Worm (Caenorhabditis elegans) whole organism, L1 larva: Measurements from ENCODE around the gene Y45F10C.1.
A peak's percentile ranks its signal among the peaks of the same experiment; 100 is the strongest.

Experiments used
- C16A3.4 ChIP-seq: fragments of 150-350 bp; optimal IDR thresholded peaks from 2 replicates; lab custom pipeline; 2014; ENCODE audit warnings: missing biosample characterization, missing genetic modification characterization
- C34B4.2 ChIP-seq: sonication (generic microtip); optimal IDR thresholded peaks from 2 replicates; lab custom pipeline; 2017; ENCODE audit warnings: mild to moderate bottlenecking, missing genetic modification characterization, missing compliant biosample characterization
- F16B12.6 ChIP-seq: fragments of 150-350 bp; optimal IDR thresholded peaks from 2 replicates; lab custom pipeline; 2014; ENCODE audit warnings: missing biosample characterization, missing genetic modification characterization
- Y116A8C.19 ChIP-seq: sonication (generic microtip); optimal IDR thresholded peaks from 2 replicates; lab custom pipeline; 2016; ENCODE audit warnings: missing compliant biosample characterization, missing genetic modification characterization, borderline replicate concordance
- alr-1 ChIP-seq: fragments of 200-800 bp; sonication (Bioruptor generic); optimal IDR thresholded peaks from 2 replicates; lab custom pipeline; 2018; ENCODE audit warnings: borderline replicate concordance, mild to moderate bottlenecking, missing genetic modification characterization, missing compliant biosample characterization
- ama-1 ChIP-seq: fragments of 150-350 bp; optimal IDR thresholded peaks from 2 replicates; lab custom pipeline; 2014
- blmp-1 ChIP-seq: fragments of 150-350 bp; optimal IDR thresholded peaks from 2 replicates; lab custom pipeline; 2014; ENCODE audit warnings: missing biosample characterization, missing genetic modification characterization
- ceh-63 ChIP-seq: fragments of 200-800 bp; sonication (Bioruptor generic); optimal IDR thresholded peaks from 2 replicates; lab custom pipeline; 2018; ENCODE audit warnings: mild to moderate bottlenecking, missing genetic modification characterization, missing compliant biosample characterization
- ceh-8 ChIP-seq: fragments of 200-800 bp; sonication (Bioruptor generic); optimal IDR thresholded peaks from 2 replicates; lab custom pipeline; 2018; ENCODE audit warnings: mild to moderate bottlenecking, missing genetic modification characterization, moderate library complexity, missing compliant biosample characterization
- ceh-82 ChIP-seq, 3 experiments: fragments of 150-350 bp in 1 of 3; sonication (generic microtip) in 2 of 3; optimal IDR thresholded peaks; 2 replicates each; lab custom pipeline; 2014 to 2017; ENCODE audit warnings: missing biosample characterization in 3 of 3, missing genetic modification characterization in 3 of 3
- ceh-90 ChIP-seq: sonication (generic microtip); optimal IDR thresholded peaks from 2 replicates; lab custom pipeline; 2016; ENCODE audit warnings: missing genetic modification characterization, missing compliant biosample characterization
- ces-1 ChIP-seq: fragments of 150-350 bp; optimal IDR thresholded peaks from 2 replicates; lab custom pipeline; 2014; ENCODE audit warnings: missing biosample characterization, missing genetic modification reagents, missing genetic modification characterization
- dsc-1 ChIP-seq: sonication (generic microtip); optimal IDR thresholded peaks from 2 replicates; lab custom pipeline; 2016; ENCODE audit warnings: mild to moderate bottlenecking, missing genetic modification characterization, missing compliant biosample characterization
- efl-3 ChIP-seq: fragments of 200-800 bp; sonication (Bioruptor generic); optimal IDR thresholded peaks from 2 replicates; lab custom pipeline; 2018; ENCODE audit warnings: mild to moderate bottlenecking, missing genetic modification characterization, missing compliant biosample characterization
- egl-13 ChIP-seq: sonication (generic microtip); optimal IDR thresholded peaks from 2 replicates; lab custom pipeline; 2016; ENCODE audit warnings: missing genotype, missing genetic modification reagents, missing genetic modification characterization, missing compliant biosample characterization
- egl-27 ChIP-seq, 2 experiments: fragments of 150-350 bp in 1 of 2; sonication (generic microtip); optimal IDR thresholded peaks; 3 replicates each; lab custom pipeline; 2017 to 2018; ENCODE audit warnings: missing biosample characterization in 2 of 2, missing genetic modification characterization in 2 of 2, missing genetic modification reagents in 2 of 2
- elt-3 ChIP-seq, 6 experiments: fragments of 150-350 bp in 1 of 6; sonication (generic microtip); optimal IDR thresholded peaks; 2 replicates each; lab custom pipeline; 2017 to 2018; ENCODE audit warnings: missing biosample characterization in 6 of 6, missing genetic modification characterization in 6 of 6, inconsistent platforms in 1 of 6
- fkh-10 ChIP-seq: sonication (generic microtip); optimal IDR thresholded peaks from 2 replicates; lab custom pipeline; 2017; ENCODE audit warnings: missing biosample characterization, missing genetic modification reagents, missing genetic modification characterization
- fkh-4 ChIP-seq: sonication (generic microtip); optimal IDR thresholded peaks from 2 replicates; lab custom pipeline; 2016; ENCODE audit warnings: missing compliant biosample characterization, missing genetic modification characterization, borderline replicate concordance
- grh-1 ChIP-seq: fragments of 200-800 bp; sonication (Bioruptor generic); IDR thresholded peaks from 2 replicates; pipeline ENCODE4 v1.3.6; 2022; ENCODE audit warnings: missing genetic modification reagents, missing genetic modification characterization, missing compliant biosample characterization
- hlh-4 ChIP-seq: sonication (generic microtip); optimal IDR thresholded peaks from 2 replicates; lab custom pipeline; 2016; ENCODE audit warnings: mild to moderate bottlenecking, missing genetic modification characterization, missing compliant biosample characterization
- hpl-2 ChIP-seq: fragments of 150-350 bp; optimal IDR thresholded peaks from 2 replicates; lab custom pipeline; 2014; ENCODE audit warnings: missing biosample characterization, missing genetic modification reagents, missing genetic modification characterization
- isw-1 ChIP-seq: fragments of 200-800 bp; sonication (Bioruptor generic); IDR thresholded peaks from 2 replicates; pipeline ENCODE4 v1.3.6; 2022; ENCODE audit warnings: missing genetic modification characterization, missing compliant biosample characterization
- lin-13 ChIP-seq: fragments of 150-350 bp; optimal IDR thresholded peaks from 2 replicates; lab custom pipeline; 2014; ENCODE audit warnings: missing biosample characterization, missing genetic modification reagents, missing genetic modification characterization
- lin-15B ChIP-seq: fragments of 150-350 bp; sonication (generic microtip); optimal IDR thresholded peaks from 3 replicates; lab custom pipeline; 2014; ENCODE audit warnings: missing biosample characterization, missing genetic modification characterization
- lir-3 ChIP-seq: sonication (generic microtip); optimal IDR thresholded peaks from 2 replicates; lab custom pipeline; 2016; ENCODE audit warnings: mild to moderate bottlenecking, missing genetic modification characterization, moderate library complexity, missing compliant biosample characterization; ENCODE audit not compliant: poor library complexity
- mab-9 ChIP-seq: fragments of 200-800 bp; sonication (Bioruptor generic); IDR thresholded peaks from 2 replicates; pipeline ENCODE4 v1.3.6; 2022; ENCODE audit warnings: missing genetic modification reagents, missing genetic modification characterization, missing compliant biosample characterization
- mep-1 ChIP-seq: fragments of 150-350 bp; optimal IDR thresholded peaks from 2 replicates; lab custom pipeline; 2014; ENCODE audit warnings: missing biosample characterization, missing genetic modification characterization
- nhr-12 ChIP-seq: sonication (generic microtip); optimal IDR thresholded peaks from 2 replicates; lab custom pipeline; 2017; ENCODE audit warnings: missing biosample characterization, missing genetic modification characterization
- nhr-19 ChIP-seq: fragments of 200-800 bp; sonication (Bioruptor generic); conservative IDR thresholded peaks from 2 replicates; pipeline ENCODE4 v1.3.6; 2022; ENCODE audit warnings: missing genetic modification characterization, missing compliant biosample characterization
- nhr-20 ChIP-seq: sonication (generic microtip); optimal IDR thresholded peaks from 2 replicates; lab custom pipeline; 2016; ENCODE audit warnings: mild to moderate bottlenecking, missing genetic modification characterization, missing compliant biosample characterization
- nhr-237 ChIP-seq: fragments of 150-350 bp; optimal IDR thresholded peaks from 2 replicates; lab custom pipeline; 2014; ENCODE audit warnings: missing biosample characterization, missing genetic modification characterization
- nhr-28 ChIP-seq: fragments of 150-350 bp; optimal IDR thresholded peaks from 2 replicates; lab custom pipeline; 2014; ENCODE audit warnings: missing biosample characterization, missing genetic modification characterization
- nhr-47 ChIP-seq: sonication (generic microtip); optimal IDR thresholded peaks from 2 replicates; lab custom pipeline; 2016; ENCODE audit warnings: mild to moderate bottlenecking, missing genetic modification characterization, moderate library complexity, missing compliant biosample characterization
- nhr-71 ChIP-seq: sonication (generic microtip); optimal IDR thresholded peaks from 2 replicates; lab custom pipeline; 2016; ENCODE audit warnings: mild to moderate bottlenecking, missing genetic modification characterization, moderate library complexity, missing compliant biosample characterization
- nhr-76 ChIP-seq: sonication (generic microtip); optimal IDR thresholded peaks from 2 replicates; lab custom pipeline; 2017; ENCODE audit warnings: missing biosample characterization, missing genetic modification characterization
- nhr-84 ChIP-seq: sonication (generic microtip); optimal IDR thresholded peaks from 2 replicates; lab custom pipeline; 2017; ENCODE audit warnings: missing biosample characterization, missing genetic modification characterization
- nhr-90 ChIP-seq: sonication (generic microtip); optimal IDR thresholded peaks from 2 replicates; lab custom pipeline; 2016; ENCODE audit warnings: mild to moderate bottlenecking, missing genetic modification characterization, missing compliant biosample characterization; ENCODE audit not compliant: poor library complexity
- pag-3 ChIP-seq: sonication (generic microtip); optimal IDR thresholded peaks from 2 replicates; lab custom pipeline; 2017; ENCODE audit warnings: missing genetic modification characterization, mild to moderate bottlenecking, missing compliant biosample characterization, antibody characterized with exemption, borderline replicate concordance; ENCODE audit not compliant: insufficient read depth
- pax-3 ChIP-seq: fragments of 200-800 bp; sonication (Bioruptor generic); optimal IDR thresholded peaks from 2 replicates; lab custom pipeline; 2018; ENCODE audit warnings: mild to moderate bottlenecking, missing genetic modification characterization, moderate library complexity, missing compliant biosample characterization
- rnt-1 ChIP-seq: sonication (generic microtip); optimal IDR thresholded peaks from 2 replicates; lab custom pipeline; 2016; ENCODE audit warnings: mild to moderate bottlenecking, missing genetic modification characterization, moderate library complexity, missing compliant biosample characterization
- snpc-4 ChIP-seq: fragments of 150-350 bp; optimal IDR thresholded peaks from 2 replicates; lab custom pipeline; 2014; ENCODE audit warnings: missing biosample characterization, missing genetic modification characterization
- snu-23 ChIP-seq: sonication (generic microtip); optimal IDR thresholded peaks from 2 replicates; lab custom pipeline; 2016; ENCODE audit warnings: missing genetic modification characterization, missing compliant biosample characterization
- sup-37 ChIP-seq: fragments of 200-800 bp; sonication (Bioruptor generic); optimal IDR thresholded peaks from 2 replicates; lab custom pipeline; 2018; ENCODE audit warnings: mild to moderate bottlenecking, missing genetic modification characterization, missing compliant biosample characterization
- swsn-7 ChIP-seq: sonication (generic microtip); optimal IDR thresholded peaks from 2 replicates; lab custom pipeline; 2016; ENCODE audit warnings: missing genetic modification characterization, missing compliant biosample characterization
- tbx-2 ChIP-seq: sonication (generic microtip); optimal IDR thresholded peaks from 2 replicates; lab custom pipeline; 2016; ENCODE audit warnings: missing genetic modification characterization, missing compliant biosample characterization
- unc-30 ChIP-seq: sonication (generic microtip); optimal IDR thresholded peaks from 2 replicates; lab custom pipeline; 2017; ENCODE audit warnings: missing biosample characterization, missing genetic modification characterization
- unc-62 ChIP-seq: fragments of 150-350 bp; optimal IDR thresholded peaks from 2 replicates; lab custom pipeline; 2014; ENCODE audit warnings: missing biosample characterization, missing genetic modification reagents, missing genetic modification characterization
- unc-98 ChIP-seq: fragments of 200-800 bp; sonication (Bioruptor generic); IDR thresholded peaks from 2 replicates; pipeline ENCODE4 v1.3.6; 2022; ENCODE audit warnings: missing genetic modification characterization, missing compliant biosample characterization
- vab-15 ChIP-seq: sonication (generic microtip); optimal IDR thresholded peaks from 2 replicates; lab custom pipeline; 2017; ENCODE audit warnings: missing genotype, mild to moderate bottlenecking, missing genetic modification characterization, missing compliant biosample characterization
- zag-1 ChIP-seq: fragments of 150-350 bp; optimal IDR thresholded peaks from 2 replicates; lab custom pipeline; 2014; ENCODE audit warnings: missing biosample characterization, missing genetic modification characterization
- zip-4 ChIP-seq: fragments of 200-800 bp; sonication (Bioruptor generic); optimal IDR thresholded peaks from 2 replicates; lab custom pipeline; 2018; ENCODE audit warnings: mild to moderate bottlenecking, missing genetic modification characterization, moderate library complexity, missing compliant biosample characterization
- ztf-4 ChIP-seq: fragments of 150-350 bp; optimal IDR thresholded peaks from 2 replicates; lab custom pipeline; 2014; ENCODE audit warnings: missing biosample characterization, missing genetic modification characterization

Y45F10C.1 gene

DNA sequence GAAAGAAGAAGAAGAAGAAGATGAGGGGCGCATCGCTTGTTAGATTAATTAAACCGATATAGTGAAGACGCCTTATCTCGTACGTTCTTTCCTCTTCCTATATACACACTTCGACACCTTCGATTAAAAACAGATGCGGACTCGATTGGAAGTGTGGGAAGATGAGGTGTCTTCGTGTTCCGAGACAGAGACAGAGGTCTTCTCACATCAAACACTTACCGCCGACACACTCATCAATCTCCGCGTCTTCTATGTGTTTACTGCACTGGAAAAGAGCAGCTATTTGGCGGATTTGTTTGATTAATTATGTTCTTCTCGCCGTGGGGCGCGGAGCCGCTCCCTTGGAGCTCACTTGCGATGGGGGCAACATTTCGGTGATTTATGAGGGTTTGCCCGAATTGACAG, 40.0 kb upstream of the Y45F10C.1 start:
- TF ChIP-seq nhr-47 (tag; lab: Kevin White, UChicago): no peak
- TF ChIP-seq zip-4 (GFP tag; lab: Kevin White, UChicago): no peak
- no peak for TF ChIP-seq Y116A8C.19 (tag; lab: Kevin White, UChicago)
- no peak for TF ChIP-seq zag-1 (tag; lab: Kevin White, UChicago)
- no peak for TF ChIP-seq F16B12.6 (tag; lab: Kevin White, UChicago)
- TF ChIP-seq ztf-4 (tag; lab: Kevin White, UChicago): no peak
- TF ChIP-seq egl-27 (tag; optimal IDR thresholded peaks at IDR 0.05; lab: Kevin White, UChicago): peak in 1 of 2 experiments; percentile 39
- TF ChIP-seq nhr-20 (tag; lab: Kevin White, UChicago): no peak
- TF ChIP-seq C16A3.4 (tag; lab: Kevin White, UChicago): no peak
- no peak for TF ChIP-seq ceh-63
- no peak for TF ChIP-seq ces-1
- TF ChIP-seq mep-1 (tag; lab: Kevin White, UChicago): peak; percentile 17
- peak; percentile 85 for TF ChIP-seq rnt-1
- TF ChIP-seq nhr-237: no peak
- peak; percentile 68 for TF ChIP-seq nhr-71 (tag; lab: Kevin White, UChicago)
- no peak for TF ChIP-seq ceh-8 (GFP tag; lab: Kevin White, UChicago)
- no peak for TF ChIP-seq sup-37 (GFP tag; lab: Kevin White, UChicago)
- 0 out of 2 replicates have a peak, but pooled peaks have one; percentile 17 for TF ChIP-seq nhr-19
- TF ChIP-seq alr-1 (tag; lab: Kevin White, UChicago): no peak
- peak; percentile 50 for TF ChIP-seq tbx-2 (tag; lab: Kevin White, UChicago)
- TF ChIP-seq ceh-82 (tag; optimal IDR thresholded peaks at IDR 0.05; lab: Kevin White, UChicago): no peak
- TF ChIP-seq egl-13 (tag; lab: Kevin White, UChicago): no peak
- TF ChIP-seq swsn-7 (tag; lab: Kevin White, UChicago): peak; percentile 7
- no peak for TF ChIP-seq ama-1
- TF ChIP-seq efl-3 (GFP tag; lab: Kevin White, UChicago): no peak
- TF ChIP-seq lin-13 (GFP tag; lab: Kevin White, UChicago): no peak
- no peak for TF ChIP-seq nhr-28 (tag; lab: Kevin White, UChicago)
- TF ChIP-seq lin-15B (tag; lab: Kevin White, UChicago): no peak
- no peak for TF ChIP-seq grh-1 (GFP tag; lab: Robert Waterston, UW)
- TF ChIP-seq C34B4.2: no peak
- no peak for TF ChIP-seq nhr-12 (tag; lab: Kevin White, UChicago)
- peak; percentile 21 for TF ChIP-seq blmp-1
- TF ChIP-seq unc-30 (tag; lab: Kevin White, UChicago): no peak
- no peak for TF ChIP-seq elt-3 (tag; optimal IDR thresholded peaks at IDR 0.05; lab: Kevin White, UChicago)
- no peak for TF ChIP-seq nhr-84 (tag; lab: Kevin White, UChicago)
- no peak for TF ChIP-seq unc-98 (GFP tag; lab: Robert Waterston, UW)
- no peak for TF ChIP-seq pax-3 (tag; lab: Kevin White, UChicago)
- no peak for TF ChIP-seq ceh-90 (tag; lab: Kevin White, UChicago)
- no peak for TF ChIP-seq snpc-4 (tag; lab: Kevin White, UChicago)
- no peak for TF ChIP-seq fkh-10 (GFP tag; lab: Kevin White, UChicago)
- TF ChIP-seq pag-3 (tag; lab: Kevin White, UChicago): peak; percentile 6
- no peak for TF ChIP-seq hlh-4 (tag; lab: Kevin White, UChicago)
- TF ChIP-seq nhr-76 (tag; lab: Kevin White, UChicago): no peak
- no peak for TF ChIP-seq isw-1 (GFP tag; lab: Robert Waterston, UW)
- TF ChIP-seq lir-3 (tag; lab: Kevin White, UChicago): no peak
- TF ChIP-seq snu-23 (GFP tag; lab: Kevin White, UChicago): peak; percentile 13
- TF ChIP-seq unc-62: no peak
- TF ChIP-seq dsc-1 (tag; lab: Kevin White, UChicago): peak; percentile 93
- TF ChIP-seq mab-9: peak; percentile 79
- no peak for TF ChIP-seq hpl-2 (GFP tag; lab: Kevin White, UChicago)
- TF ChIP-seq nhr-90 (tag; lab: Kevin White, UChicago): no peak
- no peak for TF ChIP-seq vab-15 (tag; lab: Kevin White, UChicago)
- TF ChIP-seq fkh-4 (tag; lab: Kevin White, UChicago): peak; percentile 59
